Fruit fly (Drosophila melanogaster) whole organism, embryonic: ENCODE results near the gene rno.

Experiments
- B-H1 ChIP-seq: fragments of 200-800 bp; sonication (Bioruptor generic); IDR thresholded peaks from 3 replicates; pipeline ENCODE4 v1.3.6; 2022; ENCODE audit warnings: missing biosample characterization, missing genetic modification characterization
- Bgb ChIP-seq: fragments of 200-800 bp; sonication (Bioruptor generic); IDR thresholded peaks from 2 replicates; pipeline ENCODE4 v1.3.6; 2022; ENCODE audit warnings: missing biosample characterization, missing genetic modification characterization; ENCODE audit not compliant: partially characterized antibody
- CG10565 ChIP-seq: fragments of 200-800 bp; sonication (Bioruptor generic); optimal IDR thresholded peaks from 3 replicates; lab custom pipeline; 2016; ENCODE audit warnings: missing biosample characterization, mild to moderate bottlenecking, missing genetic modification characterization
- CG15011 ChIP-seq: fragments of 200-800 bp; sonication (Bioruptor generic); optimal IDR thresholded peaks from 3 replicates; lab custom pipeline; 2018; ENCODE audit warnings: missing biosample characterization, mild to moderate bottlenecking, missing genetic modification characterization
- CG15601 ChIP-seq: fragments of 200-800 bp; sonication (Bioruptor generic); optimal IDR thresholded peaks from 3 replicates; lab custom pipeline; 2019; ENCODE audit warnings: missing biosample characterization, mild to moderate bottlenecking, missing genetic modification characterization, moderate library complexity
- CG15696 ChIP-seq: fragments of 200-800 bp; sonication (Bioruptor generic); optimal IDR thresholded peaks from 2 replicates; lab custom pipeline; 2019; ENCODE audit warnings: missing biosample characterization, mild to moderate bottlenecking, missing genetic modification characterization, moderate library complexity
- CG16815 ChIP-seq: fragments of 200-800 bp; sonication (Bioruptor generic); optimal IDR thresholded peaks from 3 replicates; lab custom pipeline; 2017; ENCODE audit warnings: missing biosample characterization, mild to moderate bottlenecking, missing genetic modification characterization
- CG16863 ChIP-seq: fragments of 200-800 bp; sonication (Bioruptor generic); optimal IDR thresholded peaks from 3 replicates; lab custom pipeline; 2016; ENCODE audit warnings: missing biosample characterization, missing genetic modification characterization
- CG17612 ChIP-seq: fragments of 200-800 bp; sonication (Bioruptor generic); IDR thresholded peaks from 2 replicates; pipeline ENCODE4 v1.3.6; 2022; ENCODE audit warnings: missing biosample characterization, missing genetic modification characterization
- CG2202 ChIP-seq: fragments of 200-800 bp; sonication (Bioruptor generic); optimal IDR thresholded peaks from 2 replicates; lab custom pipeline; 2018; ENCODE audit warnings: missing biosample characterization, mild to moderate bottlenecking, missing genetic modification characterization
- CG31365 ChIP-seq: fragments of 200-800 bp; sonication (Bioruptor generic); optimal IDR thresholded peaks from 2 replicates; lab custom pipeline; 2018; ENCODE audit warnings: missing biosample characterization, mild to moderate bottlenecking, missing genetic modification characterization
- CG32532 ChIP-seq: fragments of 200-800 bp; sonication (Bioruptor generic); IDR thresholded peaks from 2 replicates; pipeline ENCODE4 v1.3.6; 2022; ENCODE audit warnings: missing biosample characterization, missing genetic modification characterization
- CG3995 ChIP-seq: fragments of 200-800 bp; sonication (Bioruptor generic); optimal IDR thresholded peaks from 3 replicates; lab custom pipeline; 2016; ENCODE audit warnings: missing biosample characterization, missing genetic modification characterization
- CG5180 ChIP-seq: fragments of 200-800 bp; sonication (Bioruptor generic); optimal IDR thresholded peaks from 3 replicates; lab custom pipeline; 2017; ENCODE audit warnings: missing biosample characterization, missing genetic modification characterization, mild to moderate bottlenecking, moderate library complexity, missing genetic modification reagents
- CG6175 ChIP-seq: fragments of 200-800 bp; sonication (Bioruptor generic); IDR thresholded peaks from 3 replicates; pipeline ENCODE4 v1.3.6; 2022; ENCODE audit warnings: missing biosample characterization, missing genetic modification characterization
- CG6272 ChIP-seq: fragments of 200-800 bp; sonication (Bioruptor generic); IDR thresholded peaks from 2 replicates; pipeline ENCODE4 v1.3.6; 2022; ENCODE audit warnings: missing biosample characterization, missing genetic modification characterization
- CG8281 ChIP-seq: fragments of 200-800 bp; sonication (Bioruptor generic); optimal IDR thresholded peaks from 2 replicates; lab custom pipeline; 2018; ENCODE audit warnings: missing biosample characterization, mild to moderate bottlenecking, missing genetic modification characterization, moderate library complexity
- CG8290 ChIP-seq, 3 experiments: fragments of 200-800 bp; sonication (Bioruptor generic); optimal IDR thresholded peaks; 2 replicates each; lab custom pipeline; 2016 to 2019; ENCODE audit warnings: missing biosample characterization in 3 of 3, missing genetic modification characterization in 3 of 3, mild to moderate bottlenecking in 2 of 3, moderate library complexity in 1 of 3
- Camta ChIP-seq: fragments of 200-800 bp; sonication (Bioruptor generic); optimal IDR thresholded peaks from 2 replicates; lab custom pipeline; 2016; ENCODE audit warnings: missing biosample characterization, missing genetic modification characterization
- CkIIα-i1 ChIP-seq: fragments of 200-800 bp; sonication (Bioruptor generic); IDR thresholded peaks from 2 replicates; pipeline ENCODE4 v1.3.6; 2022; ENCODE audit warnings: missing biosample characterization, missing genetic modification characterization
- Dad ChIP-seq: fragments of 200-800 bp; sonication (Bioruptor generic); optimal IDR thresholded peaks from 3 replicates; lab custom pipeline; 2016; ENCODE audit warnings: missing biosample characterization, missing genetic modification characterization
- Dip2 ChIP-seq: fragments of 200-800 bp; sonication (Bioruptor generic); IDR thresholded peaks from 2 replicates; pipeline ENCODE4 v1.3.6; 2022; ENCODE audit warnings: missing biosample characterization, missing genetic modification characterization
- GATAe ChIP-seq: fragments of 200-800 bp; sonication (Bioruptor generic); conservative IDR thresholded peaks from 2 replicates; pipeline ENCODE4 v1.3.6; 2022; ENCODE audit warnings: missing biosample characterization, missing genetic modification characterization
- Lhr ChIP-seq: fragments of 200-800 bp; sonication (Bioruptor generic); optimal IDR thresholded peaks from 3 replicates; lab custom pipeline; 2017; ENCODE audit warnings: mild to moderate bottlenecking, missing biosample characterization, missing genetic modification reagents, missing genetic modification characterization
- Mad ChIP-seq: fragments of 200-800 bp; sonication (Bioruptor generic); optimal IDR thresholded peaks from 2 replicates; lab custom pipeline; 2016; ENCODE audit warnings: missing biosample characterization, missing genetic modification characterization
- Mrtf ChIP-seq: fragments of 200-800 bp; sonication (Bioruptor generic); IDR thresholded peaks from 3 replicates; pipeline ENCODE4 v1.3.6; 2022; ENCODE audit warnings: missing biosample characterization, missing genetic modification characterization
- Opbp ChIP-seq: fragments of 200-800 bp; sonication (Bioruptor generic); IDR thresholded peaks from 3 replicates; pipeline ENCODE4 v1.3.6; 2022; ENCODE audit warnings: missing biosample characterization, missing genetic modification characterization; ENCODE audit not compliant: partially characterized antibody
- Scr ChIP-seq: fragments of 200-800 bp; sonication (Bioruptor generic); IDR thresholded peaks from 2 replicates; pipeline ENCODE4 v1.3.6; 2022; ENCODE audit warnings: missing biosample characterization, missing genetic modification characterization; ENCODE audit not compliant: partially characterized antibody
- Sin3A ChIP-seq: fragments of >200 bp; optimal IDR thresholded peaks from 2 replicates; lab custom pipeline; 2018
- Taf1 ChIP-seq: fragments of 200-800 bp; sonication (Bioruptor generic); IDR thresholded peaks from 2 replicates; pipeline ENCODE4 v1.3.6; 2022; ENCODE audit warnings: missing biosample characterization, missing genetic modification characterization
- Tbp ChIP-seq: fragments of >200 bp; optimal IDR thresholded peaks from 2 replicates; lab custom pipeline; 2018; ENCODE audit warnings: missing biosample characterization, missing genetic modification characterization
- YL-1 ChIP-seq: fragments of 200-800 bp; sonication (Bioruptor generic); optimal IDR thresholded peaks from 3 replicates; lab custom pipeline; 2017; ENCODE audit warnings: missing biosample characterization, mild to moderate bottlenecking, missing genetic modification characterization
- abd-A ChIP-seq: fragments of 200-800 bp; sonication (Bioruptor generic); optimal IDR thresholded peaks from 3 replicates; lab custom pipeline; 2019; ENCODE audit warnings: missing biosample characterization, mild to moderate bottlenecking, missing genetic modification characterization, moderate library complexity
- bigmax ChIP-seq: fragments of 200-800 bp; sonication (Bioruptor generic); optimal IDR thresholded peaks from 2 replicates; lab custom pipeline; 2018; ENCODE audit warnings: missing biosample characterization, mild to moderate bottlenecking, missing genetic modification characterization
- br ChIP-seq: fragments of >200 bp; optimal IDR thresholded peaks from 2 replicates; lab custom pipeline; 2017
- bsh ChIP-seq, 2 experiments: fragments of 200-800 bp; sonication (Bioruptor generic); optimal IDR thresholded peaks; 2 replicates each; lab custom pipeline; 2017 to 2018; ENCODE audit warnings: mild to moderate bottlenecking in 2 of 2, missing biosample characterization in 2 of 2, missing genetic modification characterization in 2 of 2, moderate library complexity in 1 of 2
- croc ChIP-seq: fragments of 200-800 bp; sonication (Bioruptor generic); conservative IDR thresholded peaks from 3 replicates; pipeline ENCODE4 v1.3.6; 2022; ENCODE audit warnings: missing biosample characterization, missing genetic modification characterization
- disco-r ChIP-seq: fragments of 200-800 bp; sonication (Bioruptor generic); optimal IDR thresholded peaks from 2 replicates; lab custom pipeline; 2016; ENCODE audit warnings: missing biosample characterization, missing genetic modification characterization
- fu2 ChIP-seq: fragments of 200-800 bp; sonication (Bioruptor generic); optimal IDR thresholded peaks from 2 replicates; lab custom pipeline; 2016; ENCODE audit warnings: missing biosample characterization, missing genetic modification characterization
- gro ChIP-seq: fragments of 200-800 bp; sonication (Bioruptor generic); optimal IDR thresholded peaks from 2 replicates; lab custom pipeline; 2016; ENCODE audit warnings: missing biosample characterization, missing genetic modification characterization
- jigr1 ChIP-seq: fragments of 200-800 bp; sonication (Bioruptor generic); IDR thresholded peaks from 3 replicates; pipeline ENCODE4 v1.3.6; 2022; ENCODE audit warnings: missing biosample characterization, missing genetic modification characterization
- ken ChIP-seq: fragments of 200-800 bp; sonication (Bioruptor generic); IDR thresholded peaks from 3 replicates; pipeline ENCODE4 v1.3.6; 2022; ENCODE audit warnings: missing biosample characterization, missing genetic modification characterization
- nerfin-2 ChIP-seq: fragments of 200-800 bp; sonication (Bioruptor generic); IDR thresholded peaks from 2 replicates; pipeline ENCODE4 v1.3.6; 2022; ENCODE audit warnings: missing biosample characterization, missing genetic modification characterization; ENCODE audit not compliant: partially characterized antibody
- onecut ChIP-seq: fragments of 200-800 bp; sonication (Bioruptor generic); IDR thresholded peaks from 2 replicates; pipeline ENCODE4 v1.3.6; 2022; ENCODE audit warnings: missing biosample characterization, missing genetic modification characterization
- rib ChIP-seq: fragments of 200-800 bp; sonication (Bioruptor generic); IDR thresholded peaks from 2 replicates; pipeline ENCODE4 v1.3.6; 2022; ENCODE audit warnings: missing biosample characterization, missing genetic modification characterization
- schlank ChIP-seq: fragments of 200-800 bp; sonication (Bioruptor generic); optimal IDR thresholded peaks from 2 replicates; lab custom pipeline; 2018; ENCODE audit warnings: missing biosample characterization, mild to moderate bottlenecking, missing genetic modification characterization
- shn ChIP-seq: fragments of 200-800 bp; sonication (Bioruptor generic); optimal IDR thresholded peaks from 3 replicates; lab custom pipeline; 2016; ENCODE audit warnings: missing biosample characterization, missing genetic modification characterization
- tgo ChIP-seq: fragments of 200-800 bp; sonication (Bioruptor generic); IDR thresholded peaks from 3 replicates; pipeline ENCODE4 v1.3.6; 2022; ENCODE audit warnings: missing biosample characterization, missing genetic modification characterization
- tna ChIP-seq: fragments of 200-800 bp; sonication (Bioruptor generic); IDR thresholded peaks from 2 replicates; pipeline ENCODE4 v1.3.6; 2022; ENCODE audit warnings: missing biosample characterization, missing genetic modification characterization; ENCODE audit not compliant: partially characterized antibody
- vfl ChIP-seq: fragments of 200-800 bp; sonication (Bioruptor generic); optimal IDR thresholded peaks from 2 replicates; lab custom pipeline; 2016; ENCODE audit warnings: missing biosample characterization, missing genetic modification characterization
- zen ChIP-seq: fragments of 200-800 bp; sonication (Bioruptor generic); optimal IDR thresholded peaks from 3 replicates; lab custom pipeline; 2018; ENCODE audit warnings: missing biosample characterization, mild to moderate bottlenecking, missing genetic modification characterization, moderate library complexity

The rno gene

dm6 chr3L:205723-206284, 6.2 kb upstream of the rno start, which contains the start of the genes Gk1 and CG13876 (continued):
- TF ChIP-seq CG2202 (tag; lab: Kevin White, UChicago), result peak; percentile 91
- peak; percentile 71 for TF ChIP-seq bigmax
- no peak for TF ChIP-seq CG15601 (tag; lab: Kevin White, UChicago)
- TF ChIP-seq Tbp, result no peak
- peak; percentile 97 for TF ChIP-seq zen (tag; lab: Kevin White, UChicago)
- TF ChIP-seq Sin3A (lab: Kevin White, UChicago), result no peak
- TF ChIP-seq Mad, result peak; percentile 64
- TF ChIP-seq CG10565 (GFP tag; lab: Kevin White, UChicago), result peak; percentile 6
- peak; percentile 77 for TF ChIP-seq CG31365 (tag; lab: Kevin White, UChicago)
- no peak for TF ChIP-seq shn (GFP tag; lab: Kevin White, UChicago)
- peak; percentile 91 for TF ChIP-seq YL-1 (GFP tag; lab: Kevin White, UChicago)
- TF ChIP-seq Lhr, result no peak
- peak; percentile 70 for TF ChIP-seq vfl (GFP tag; lab: Kevin White, UChicago)
- TF ChIP-seq Opbp, result no peak
- TF ChIP-seq CG3995, result peak; percentile 79
- no peak for TF ChIP-seq disco-r (GFP tag; lab: Kevin White, UChicago)
- peak; percentile 94 for TF ChIP-seq tgo (GFP tag; lab: Robert Waterston, UW)
- TF ChIP-seq tna (GFP tag; lab: Robert Waterston, UW), result no peak
- TF ChIP-seq Scr (GFP tag; lab: Robert Waterston, UW), result no peak
- peak; percentile 44 for TF ChIP-seq Camta
- TF ChIP-seq Dip2 (GFP tag; lab: Robert Waterston, UW), result no peak
- TF ChIP-seq CG8281, result peak; percentile 85
- TF ChIP-seq CkIIα-i1 (GFP tag; lab: Robert Waterston, UW), result peak; percentile 41; the same call in 1 of the 2 replicates
- peak; percentile 7 for TF ChIP-seq Dad
- TF ChIP-seq fu2 (GFP tag; lab: Kevin White, UChicago), result peak; percentile 57
- peak; percentile 87 for TF ChIP-seq CG17612 (GFP tag; lab: Robert Waterston, UW)
- TF ChIP-seq CG32532 (GFP tag; lab: Robert Waterston, UW), result peak; percentile 97
- peak; percentile 86 for TF ChIP-seq CG5180 (GFP tag; lab: Kevin White, UChicago)
- TF ChIP-seq nerfin-2, result no peak
- no peak for TF ChIP-seq br (lab: Kevin White, UChicago)
- TF ChIP-seq ken (GFP tag; lab: Robert Waterston, UW), result peak; percentile 91
- TF ChIP-seq CG16815, result no peak
- peak; percentile 85 for TF ChIP-seq CG6175 (GFP tag; lab: Robert Waterston, UW)
- peak; percentile 21 for TF ChIP-seq CG16863 (GFP tag; lab: Kevin White, UChicago)
- TF ChIP-seq jigr1 (GFP tag; lab: Robert Waterston, UW), result peak; percentile 64; the same call in 2 of the 3 replicates
- TF ChIP-seq onecut (GFP tag; lab: Robert Waterston, UW), result peak; percentile 90
- TF ChIP-seq rib (GFP tag; lab: Robert Waterston, UW), result peak; percentile 94
- TF ChIP-seq Mrtf (GFP tag; lab: Robert Waterston, UW), result peak; percentile 85; the same call in 2 of the 3 replicates
- peak; percentile 87 for TF ChIP-seq B-H1 (GFP tag; lab: Robert Waterston, UW)
- TF ChIP-seq CG15011 (GFP tag; lab: Kevin White, UChicago), result no peak
- TF ChIP-seq GATAe (GFP tag; lab: Robert Waterston, UW), result peak; percentile 74
- TF ChIP-seq croc (GFP tag; lab: Robert Waterston, UW), result peak; percentile 80
- TF ChIP-seq abd-A (tag; lab: Kevin White, UChicago), result no peak
- peak; percentile 95 for TF ChIP-seq CG15696 (tag; lab: Kevin White, UChicago)
- peak; percentile 90 for TF ChIP-seq schlank (tag; lab: Kevin White, UChicago)
- TF ChIP-seq gro (GFP tag; lab: Kevin White, UChicago), result peak; percentile 51
- peak; percentile 86 for TF ChIP-seq Taf1 (GFP tag; lab: Robert Waterston, UW)
- TF ChIP-seq CG6272 (GFP tag; lab: Robert Waterston, UW), result peak; percentile 67
- peak; percentile 74 for TF ChIP-seq CG8290 (GFP tag; optimal IDR thresholded peaks at IDR 0.05; lab: Kevin White, UChicago)
- peak in 1 of 2 experiments; percentile 75 for TF ChIP-seq CG8290 (tag; optimal IDR thresholded peaks at IDR 0.05; lab: Kevin White, UChicago)
- TF ChIP-seq Bgb, result no peak
- TF ChIP-seq bsh (GFP tag; optimal IDR thresholded peaks at IDR 0.05; lab: Kevin White, UChicago), result peak; percentile 76 to 96
